Worm (Caenorhabditis elegans) whole organism, L2 larva: ENCODE data around the gene fbxa-75.

Source experiments
- alr-1 ChIP-seq: fragments of 150-350 bp; optimal IDR thresholded peaks from 2 replicates; lab custom pipeline; 2014; ENCODE audit warnings: missing biosample characterization, missing genetic modification characterization
- blmp-1 ChIP-seq: sonication (generic microtip); optimal IDR thresholded peaks from 2 replicates; lab custom pipeline; 2017; ENCODE audit warnings: missing genetic modification characterization, mild to moderate bottlenecking, missing compliant biosample characterization, antibody characterized with exemption, moderate library complexity; ENCODE audit not compliant: insufficient read depth
- ceh-82 ChIP-seq: fragments of 150-350 bp; optimal IDR thresholded peaks from 2 replicates; lab custom pipeline; 2014; ENCODE audit warnings: missing biosample characterization, missing genetic modification characterization

DNA sequence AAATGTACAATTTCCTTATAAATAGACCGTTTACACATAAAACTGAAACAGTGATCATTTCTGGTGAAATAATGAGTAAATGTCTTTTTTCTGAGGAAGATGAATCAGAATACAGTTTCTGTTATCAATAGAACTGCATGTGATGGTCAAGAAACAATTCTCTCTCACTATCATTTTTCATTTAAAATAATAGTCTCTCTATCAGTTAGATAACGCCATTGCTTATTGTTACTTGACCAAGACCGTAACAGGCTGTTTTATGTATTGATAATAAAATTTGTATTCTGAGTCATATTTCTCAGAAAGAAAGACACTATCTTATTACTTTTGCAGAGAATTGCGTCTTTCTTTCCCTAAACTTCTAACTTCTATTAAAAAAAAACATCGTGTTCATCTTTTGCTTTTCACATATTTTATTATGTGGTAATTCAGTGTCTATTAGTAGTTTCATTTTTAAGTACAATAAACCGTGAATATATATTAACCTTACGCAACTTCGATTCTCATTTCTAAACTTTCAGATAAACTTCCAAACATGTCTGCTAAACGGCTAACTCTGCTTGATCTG lies 8.3 kb upstream of the fbxa-75 start, which contains the start of gene fbxa-35:
- no peak for TF ChIP-seq ceh-82 (tag; lab: Kevin White, UChicago)
- no peak for TF ChIP-seq blmp-1 (tag; lab: Kevin White, UChicago)
- no peak for TF ChIP-seq alr-1 (tag; lab: Kevin White, UChicago)
